Worm (Caenorhabditis elegans) whole organism, midembryonic: ENCODE results near the gene zig-10.

Experiments
- T22C8.4 ChIP-seq: fragments of 200-800 bp; sonication (Bioruptor generic); IDR thresholded peaks from 2 replicates; pipeline ENCODE4 v1.3.6; 2022; ENCODE audit warnings: missing genetic modification characterization, missing compliant biosample characterization
- cog-1 ChIP-seq: sonication (generic microtip); optimal IDR thresholded peaks from 2 replicates; lab custom pipeline; 2016; ENCODE audit warnings: missing genetic modification characterization, missing compliant biosample characterization
- flt-1 ChIP-seq: fragments of 200-800 bp; sonication (Bioruptor generic); IDR thresholded peaks from 2 replicates; pipeline ENCODE4 v1.3.6; 2022; ENCODE audit warnings: missing genetic modification characterization, missing compliant biosample characterization
- klf-2 ChIP-seq: fragments of 200-800 bp; sonication (Bioruptor generic); conservative IDR thresholded peaks from 2 replicates; pipeline ENCODE4 v1.3.6; 2022; ENCODE audit warnings: missing genetic modification reagents, missing genetic modification characterization, missing compliant biosample characterization
- med-1 ChIP-seq: sonication (generic microtip); optimal IDR thresholded peaks from 2 replicates; lab custom pipeline; 2017; ENCODE audit warnings: missing genetic modification characterization, mild to moderate bottlenecking, missing compliant biosample characterization, antibody characterized with exemption, missing genetic modification reagents; ENCODE audit not compliant: insufficient read depth
- ref-1 ChIP-seq: fragments of 200-800 bp; sonication (Bioruptor generic); conservative IDR thresholded peaks from 2 replicates; pipeline ENCODE4 v1.3.6; 2022; ENCODE audit warnings: missing genetic modification reagents, missing genetic modification characterization, missing compliant biosample characterization
- tab-1 ChIP-seq: fragments of 200-800 bp; sonication (Bioruptor generic); IDR thresholded peaks from 2 replicates; pipeline ENCODE4 v1.3.6; 2022; ENCODE audit warnings: missing genetic modification characterization, missing compliant biosample characterization
- ztf-23 ChIP-seq: fragments of 200-800 bp; sonication (Bioruptor generic); IDR thresholded peaks from 2 replicates; pipeline ENCODE4 v1.3.6; 2022; ENCODE audit warnings: missing genetic modification reagents, missing genetic modification characterization, missing compliant biosample characterization
- ztf-29 ChIP-seq: fragments of 200-800 bp; sonication (Bioruptor generic); IDR thresholded peaks from 2 replicates; pipeline ENCODE4 v1.3.6; 2022; ENCODE audit warnings: missing genetic modification reagents, missing genetic modification characterization, missing compliant biosample characterization

zig-10 gene

DNA sequence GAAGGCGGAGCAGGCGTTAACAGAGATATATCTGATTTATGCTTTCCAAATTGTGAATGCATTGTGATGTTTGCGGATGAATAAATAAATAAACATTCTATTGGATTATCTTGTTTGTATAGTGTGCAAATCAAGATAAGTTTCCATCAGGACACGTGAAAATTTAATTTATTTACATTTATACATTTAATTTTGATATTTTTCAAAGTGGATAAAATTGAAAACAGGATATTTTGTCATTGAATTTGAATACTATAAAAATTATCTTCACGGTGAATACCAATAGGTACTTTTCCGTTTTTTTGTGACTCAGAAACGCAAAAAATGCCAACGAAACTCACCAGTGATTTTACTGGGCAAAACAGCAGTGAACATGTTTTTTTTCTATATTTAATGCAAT, 7.3 kb upstream of the zig-10 start, which contains the start of gene F58F12.3:
Gene F58F12.3 (minus strand): TSS at position 101 of the 400 bp plus-strand sequence.
- TF ChIP-seq ztf-29 (GFP tag; lab: Robert Waterston, UW) = no peak
- no peak for TF ChIP-seq T22C8.4
- no peak for TF ChIP-seq klf-2 (GFP tag; lab: Robert Waterston, UW)
- no peak for TF ChIP-seq cog-1
- no peak for TF ChIP-seq tab-1
- no peak for TF ChIP-seq ztf-23 (GFP tag; lab: Robert Waterston, UW)
- TF ChIP-seq flt-1 (GFP tag; lab: Robert Waterston, UW) = no peak

DNA sequence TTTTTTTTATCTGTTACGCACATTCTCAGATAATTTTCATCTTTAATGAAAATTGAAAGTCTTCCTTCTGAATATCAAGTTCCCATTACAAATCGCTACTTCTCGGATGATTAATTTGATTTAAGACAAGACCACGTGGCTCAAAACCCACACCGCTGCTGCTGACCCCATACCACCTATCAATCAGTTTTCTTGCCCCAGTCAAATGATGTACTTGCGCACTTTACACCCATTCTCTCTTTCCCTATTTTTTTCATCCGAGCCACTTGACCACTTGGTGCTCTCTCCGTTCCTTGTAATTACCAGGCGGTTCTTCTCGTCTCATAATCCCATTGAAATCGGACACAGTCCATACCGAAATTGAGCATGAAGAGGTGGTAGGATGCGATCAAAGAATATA, 4.5 kb upstream of the zig-10 start:
- TF ChIP-seq ztf-23 (GFP tag; lab: Robert Waterston, UW) (no peak), klf-2 (GFP tag; lab: Robert Waterston, UW) (no peak), cog-1 (no peak), T22C8.4 (no peak), ztf-29 (GFP tag; lab: Robert Waterston, UW) (no peak), med-1 (GFP tag; lab: Kevin White, UChicago) (no peak)

DNA sequence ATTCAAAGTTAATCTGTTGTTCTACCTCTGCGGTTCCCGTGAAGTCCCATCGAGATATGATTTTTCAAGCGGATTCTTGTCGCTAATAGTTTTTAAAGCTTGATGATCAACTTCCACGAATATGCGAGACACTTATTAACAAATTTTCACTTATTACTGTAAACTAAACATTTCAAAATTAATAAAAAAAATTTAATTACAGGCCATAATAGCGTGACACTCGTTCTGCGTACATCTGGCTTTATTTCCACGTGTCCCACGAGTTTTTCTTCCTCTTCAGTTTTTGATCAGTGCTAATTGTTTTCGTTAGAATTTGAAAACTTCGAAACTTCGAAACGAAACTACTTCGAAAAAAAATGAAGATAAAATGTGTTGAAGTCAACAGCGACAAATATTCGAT, 3.1 kb downstream of the zig-10 start, which contains the start of gene btb-2:
Gene btb-2 (plus strand): TSS at position 301 of the 400 bp plus-strand sequence.
- TF ChIP-seq ref-1 (GFP tag; lab: Robert Waterston, UW) = no peak
- TF ChIP-seq cog-1 = no peak
- TF ChIP-seq ztf-29 (GFP tag; lab: Robert Waterston, UW) = no peak
- no peak for TF ChIP-seq klf-2 (GFP tag; lab: Robert Waterston, UW)
- no peak for TF ChIP-seq tab-1
- no peak for TF ChIP-seq T22C8.4
- no peak for TF ChIP-seq ztf-23 (GFP tag; lab: Robert Waterston, UW)
- TF ChIP-seq med-1 (GFP tag; lab: Kevin White, UChicago) = no peak
- no peak for TF ChIP-seq flt-1 (GFP tag; lab: Robert Waterston, UW)

DNA sequence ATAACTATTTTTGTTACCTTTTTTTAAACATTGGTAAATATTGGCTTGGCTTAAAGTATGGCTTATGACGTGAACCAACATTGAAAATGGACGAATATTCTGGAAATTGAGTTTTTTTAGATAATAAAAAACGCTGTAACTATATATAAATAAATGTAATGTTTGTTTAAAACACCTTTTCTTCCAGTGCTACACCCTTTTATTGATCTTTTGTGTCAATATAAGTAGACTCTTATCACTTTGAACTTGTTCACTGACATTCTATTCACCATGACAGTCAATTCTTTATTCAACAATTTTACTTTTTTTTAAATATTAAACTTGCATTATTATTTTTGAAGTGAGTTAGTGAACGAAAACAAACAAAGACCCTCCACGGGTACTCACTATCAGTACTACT, 4.7 kb downstream of the zig-10 start, which contains the start of gene T25D10.1:
Gene T25D10.1 (plus strand): TSS at position 169 of the 400 bp plus-strand sequence.
- TF ChIP-seq klf-2 (GFP tag; lab: Robert Waterston, UW) = no peak
- TF ChIP-seq ztf-29 (GFP tag; lab: Robert Waterston, UW) = no peak
- no peak for TF ChIP-seq ztf-23 (GFP tag; lab: Robert Waterston, UW)
- no peak for TF ChIP-seq med-1 (GFP tag; lab: Kevin White, UChicago)
- TF ChIP-seq flt-1 (GFP tag; lab: Robert Waterston, UW) = no peak

DNA sequence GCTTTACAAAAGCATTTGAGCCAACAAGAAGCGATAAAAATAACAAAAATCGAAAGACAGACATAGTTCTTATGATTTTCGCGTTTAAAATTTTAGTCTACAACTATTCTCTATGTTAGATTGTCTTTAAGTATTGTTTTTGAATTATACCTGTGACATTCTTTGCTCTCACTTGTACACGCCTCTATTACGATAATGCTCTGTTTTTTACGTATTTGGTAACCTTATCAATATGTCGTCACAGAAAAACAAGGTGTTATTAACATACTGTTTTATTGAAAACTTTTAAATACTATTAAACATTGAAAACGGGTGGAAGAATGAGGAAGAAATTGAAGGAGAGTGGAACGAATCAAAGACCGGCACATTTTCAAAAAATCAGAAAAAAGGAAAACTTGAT, 8.8 kb downstream of the zig-10 start, which contains the start of gene spp-11:
Gene spp-11 (minus strand): TSS at position 101 of the 400 bp plus-strand sequence.
- no peak for TF ChIP-seq cog-1
- TF ChIP-seq ztf-29 (GFP tag; lab: Robert Waterston, UW) = no peak
- no peak for TF ChIP-seq T22C8.4
- no peak for TF ChIP-seq med-1 (GFP tag; lab: Kevin White, UChicago)
- TF ChIP-seq klf-2 (GFP tag; lab: Robert Waterston, UW) = no peak
- TF ChIP-seq tab-1 = no peak
- no peak for TF ChIP-seq ztf-23 (GFP tag; lab: Robert Waterston, UW)
- no peak for TF ChIP-seq ref-1 (GFP tag; lab: Robert Waterston, UW)
- no peak for TF ChIP-seq flt-1 (GFP tag; lab: Robert Waterston, UW)

DNA sequence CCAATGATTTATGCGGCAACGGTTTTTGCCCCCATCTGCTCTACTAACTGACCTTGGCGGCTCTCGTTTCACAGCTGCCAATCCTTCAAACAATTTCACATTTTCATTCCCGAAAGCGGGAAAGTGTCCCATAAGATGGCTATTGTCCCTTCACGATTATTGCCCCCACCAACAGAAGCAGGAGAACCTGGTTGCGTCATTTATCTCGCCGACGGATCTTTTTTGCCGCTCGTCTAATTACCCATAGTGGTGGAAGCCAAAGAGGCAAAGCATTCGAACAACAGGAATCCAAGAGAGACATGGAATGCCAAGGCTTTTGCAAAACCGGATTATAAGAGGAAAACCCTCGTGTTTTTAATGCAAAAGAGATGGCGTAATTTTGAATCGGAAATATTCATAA, 10.6 kb downstream of the zig-10 start:
- TF ChIP-seq ztf-23 (GFP tag; lab: Robert Waterston, UW) = peak; percentile 33; the same call in 1 of the 2 replicates
- TF ChIP-seq med-1 (GFP tag; lab: Kevin White, UChicago) = no peak
- TF ChIP-seq klf-2 (GFP tag; lab: Robert Waterston, UW) = no peak
- TF ChIP-seq ztf-29 (GFP tag; lab: Robert Waterston, UW) = 0 out of 2 replicates have a peak, but pooled peaks have one; percentile 47
- TF ChIP-seq ref-1 (GFP tag; lab: Robert Waterston, UW) = no peak

DNA sequence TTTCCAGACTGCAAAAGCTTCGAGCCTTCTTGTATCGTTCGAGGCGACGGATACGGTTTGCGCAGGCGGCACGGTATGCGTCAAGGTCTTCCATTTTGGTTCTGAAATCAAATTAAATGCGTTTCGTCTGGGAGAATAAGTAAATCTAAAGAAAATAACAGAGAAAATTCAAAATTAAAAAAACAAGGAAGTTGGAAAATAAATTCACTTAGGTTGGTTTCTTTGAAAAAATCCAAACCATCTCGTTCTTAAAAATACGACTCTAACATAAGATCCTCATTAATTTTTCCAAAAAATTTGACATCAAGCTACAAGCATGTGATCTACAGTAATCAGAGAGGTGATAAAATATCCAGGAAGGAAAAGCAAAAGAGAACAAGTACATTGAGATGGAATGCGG, 11.7 kb downstream of the zig-10 start, which contains the start of gene T25D10.4:
Gene T25D10.4 (minus strand): TSS at position 101 of the 400 bp plus-strand sequence.
- TF ChIP-seq med-1 (GFP tag; lab: Kevin White, UChicago) (no peak), klf-2 (GFP tag; lab: Robert Waterston, UW) (no peak), tab-1 (no peak), T22C8.4 (no peak)

DNA sequence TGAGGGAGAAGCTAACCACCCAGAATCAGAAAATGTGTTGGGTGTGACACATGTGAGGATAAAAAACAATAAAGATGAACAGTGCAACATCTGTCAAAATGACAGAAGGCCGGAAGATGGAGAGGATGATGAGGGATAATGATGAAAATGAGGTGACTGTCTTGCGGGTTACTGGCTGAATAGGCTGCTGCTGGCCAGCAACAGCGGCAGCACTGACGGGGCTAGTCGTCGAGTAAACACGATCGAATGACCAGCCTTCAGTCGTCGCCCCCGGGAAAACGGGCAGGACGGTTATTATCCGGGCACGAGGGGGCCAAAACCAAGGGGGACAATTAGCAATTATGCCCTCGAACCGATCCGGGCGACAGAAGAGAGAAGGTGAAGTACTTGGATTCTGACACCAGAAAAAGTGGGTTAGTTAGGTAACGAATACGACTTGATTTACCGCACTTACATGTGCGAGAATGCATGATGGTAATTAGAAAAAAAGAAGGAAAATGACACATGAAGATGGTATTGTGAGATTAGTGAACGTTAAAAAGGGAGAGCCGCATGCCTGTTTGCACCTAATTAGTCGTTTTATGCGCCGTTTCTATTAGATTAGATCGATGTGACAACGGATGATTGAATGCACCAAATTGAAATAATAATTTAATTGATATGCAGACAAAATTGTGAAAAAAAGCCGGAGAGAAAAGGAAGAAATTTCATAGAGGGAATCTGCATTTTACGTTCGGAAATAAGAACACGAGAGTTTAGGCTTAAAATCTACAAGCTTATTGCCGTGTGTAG, 13.3 kb downstream of the zig-10 start:
- TF ChIP-seq ref-1 (GFP tag; lab: Robert Waterston, UW) = no peak
- no peak for TF ChIP-seq cog-1
- TF ChIP-seq med-1 (GFP tag; lab: Kevin White, UChicago) = no peak
- TF ChIP-seq T22C8.4 = no peak
- no peak for TF ChIP-seq klf-2 (GFP tag; lab: Robert Waterston, UW)
- 0 out of 2 replicates have a peak, but pooled peaks have one; percentile 49 for TF ChIP-seq flt-1 (GFP tag; lab: Robert Waterston, UW)
- TF ChIP-seq tab-1 = 0 out of 2 replicates have a peak, but pooled peaks have one; percentile 53
- TF ChIP-seq ztf-23 (GFP tag; lab: Robert Waterston, UW) = no peak
- TF ChIP-seq ztf-29 (GFP tag; lab: Robert Waterston, UW) = no peak

DNA sequence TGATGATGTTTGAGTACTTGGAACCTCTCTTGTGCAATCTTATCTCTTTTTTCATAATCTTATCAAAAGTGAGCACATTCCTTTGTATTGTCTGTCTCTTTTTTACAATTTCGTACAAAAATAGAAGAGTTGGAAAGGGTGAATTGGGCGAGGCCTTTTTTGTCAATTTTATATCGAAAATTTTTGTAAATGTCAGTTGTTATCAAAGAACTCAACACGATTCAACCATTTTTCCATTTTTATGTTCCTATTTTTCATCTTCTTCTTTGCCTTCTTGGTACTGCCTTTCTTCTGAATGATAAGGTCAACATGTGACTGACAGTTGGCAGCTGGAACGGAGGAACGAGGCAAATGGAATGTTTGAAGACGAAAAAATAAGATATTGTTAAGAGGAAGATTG, 15.3 kb downstream of the zig-10 start:
- TF ChIP-seq med-1 (GFP tag; lab: Kevin White, UChicago) = no peak
- TF ChIP-seq klf-2 (GFP tag; lab: Robert Waterston, UW) = no peak
- TF ChIP-seq T22C8.4 = no peak
- TF ChIP-seq ref-1 (GFP tag; lab: Robert Waterston, UW) = no peak
- TF ChIP-seq ztf-29 (GFP tag; lab: Robert Waterston, UW) = no peak
- no peak for TF ChIP-seq ztf-23 (GFP tag; lab: Robert Waterston, UW)
- TF ChIP-seq flt-1 (GFP tag; lab: Robert Waterston, UW) = no peak
- no peak for TF ChIP-seq tab-1
- no peak for TF ChIP-seq cog-1
